Worm (Caenorhabditis elegans) whole organism, late embryonic: Measurements from ENCODE around the gene acs-17.

ENCODE experiments used
- ceh-18 ChIP-seq: sonication (generic microtip); optimal IDR thresholded peaks from 2 replicates; lab custom pipeline; 2016; ENCODE audit warnings: missing genetic modification characterization, missing compliant biosample characterization
- ceh-2 ChIP-seq: sonication (generic microtip); optimal IDR thresholded peaks from 2 replicates; lab custom pipeline; 2016; ENCODE audit warnings: missing genotype, missing genetic modification characterization, missing compliant biosample characterization
- fkh-10 ChIP-seq: fragments of 150-350 bp; optimal IDR thresholded peaks from 2 replicates; lab custom pipeline; 2014; ENCODE audit warnings: missing biosample characterization, missing genetic modification reagents, missing genetic modification characterization

DNA sequence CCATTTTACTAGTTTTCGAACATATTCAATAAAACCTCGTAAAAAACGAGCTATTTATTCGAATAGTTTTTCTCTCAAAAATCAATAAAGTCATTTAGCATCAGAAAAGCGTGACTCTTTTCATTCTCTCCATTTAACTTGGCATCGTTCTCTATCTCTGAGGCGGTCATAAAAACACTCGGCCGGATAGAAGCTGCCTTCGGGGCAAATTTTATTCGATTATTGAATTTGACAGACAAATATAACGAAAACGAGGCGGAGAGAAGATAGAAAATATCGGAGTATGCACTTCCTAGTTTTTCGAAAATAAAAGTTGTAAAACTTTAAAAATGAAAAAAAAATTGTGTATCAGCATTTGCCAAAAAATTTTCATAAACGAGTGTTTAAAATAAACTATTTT, 30.9 kb upstream of the acs-17 start:
- TF ChIP-seq ceh-18 (no peak), fkh-10 (GFP tag; lab: Kevin White, UChicago) (no peak), ceh-2 (tag; lab: Kevin White, UChicago) (no peak)
